Fruit fly (Drosophila melanogaster): ENCODE results near the gene NijA.

NijA gene

DNA sequence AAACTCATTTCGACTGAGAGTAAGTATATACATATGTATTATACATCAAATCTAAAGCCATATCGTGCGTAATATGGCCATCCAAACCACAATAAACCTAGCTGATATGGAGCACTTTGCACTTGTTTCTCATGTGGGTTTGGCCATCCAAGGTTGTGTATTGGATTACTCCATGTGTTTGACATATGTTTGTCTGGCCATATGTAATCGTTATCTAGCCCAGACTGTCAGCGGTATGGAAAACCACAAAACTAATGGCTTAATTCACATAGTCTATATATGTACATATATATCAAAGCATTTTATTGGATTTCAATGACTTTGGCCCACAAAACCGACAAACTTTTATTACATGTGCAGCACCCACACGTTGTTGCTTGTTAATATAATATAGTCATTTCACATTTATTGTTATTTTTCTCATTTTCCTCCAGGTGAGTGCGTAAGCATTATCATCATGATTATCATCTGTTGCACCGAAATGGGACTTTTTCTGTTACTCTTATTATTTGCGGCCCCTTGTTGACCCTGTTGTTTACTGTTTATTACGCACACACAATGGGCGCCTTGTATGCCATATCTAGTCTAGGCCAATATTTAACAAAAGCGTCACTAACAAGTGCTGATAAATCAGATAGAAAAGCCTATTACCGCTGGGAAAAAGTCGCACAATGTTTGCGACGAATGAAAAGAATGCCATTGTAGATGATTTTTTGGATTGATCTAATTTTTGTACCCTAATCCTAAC, 40.1 kb downstream of the NijA start (continued):
- TF ChIP-seq CG17361 (GFP tag; IDR thresholded peaks at IDR 0.05): peak; percentile 37; the same call in 1 of the 3 replicates
- no peak for TF ChIP-seq Dip2 (GFP tag; IDR thresholded peaks at IDR 0.05)
- TF ChIP-seq CG30020 (tag; optimal IDR thresholded peaks at IDR 0.05): no peak
- no peak for TF ChIP-seq z (GFP tag; IDR thresholded peaks at IDR 0.05)
- peak; percentile 67 for TF ChIP-seq onecut (GFP tag; IDR thresholded peaks at IDR 0.05)
- TF ChIP-seq sqz (GFP tag; optimal IDR thresholded peaks at IDR 0.05): peak; percentile 36
- TF ChIP-seq CG5180 (GFP tag; optimal IDR thresholded peaks at IDR 0.05): peak; percentile 58
- TF ChIP-seq CG12071 (GFP tag; optimal IDR thresholded peaks at IDR 0.05): peak; percentile 88
- TF ChIP-seq CG2120 (GFP tag; optimal IDR thresholded peaks at IDR 0.05): peak; percentile 58
- no peak for TF ChIP-seq Adf1 (GFP tag; IDR thresholded peaks at IDR 0.05)
- TF ChIP-seq PHDP (tag; optimal IDR thresholded peaks at IDR 0.05): peak; percentile 75
- no peak for TF ChIP-seq CG4404 (GFP tag; IDR thresholded peaks at IDR 0.05)
- TF ChIP-seq Lpt (GFP tag; optimal IDR thresholded peaks at IDR 0.05): no peak
- TF ChIP-seq vfl (GFP tag; optimal IDR thresholded peaks at IDR 0.05): peak; percentile 37
- peak; percentile 77 for TF ChIP-seq Atf6 (GFP tag; IDR thresholded peaks at IDR 0.05)
- no peak for TF ChIP-seq Gug (GFP tag; IDR thresholded peaks at IDR 0.05)
- TF ChIP-seq sens (GFP tag): peak; percentile 95
- TF ChIP-seq Ada2b (GFP tag; IDR thresholded peaks at IDR 0.05): peak; percentile 28; the same call in 1 of the 2 replicates
- peak; percentile 21 for TF ChIP-seq YL-1 (GFP tag; optimal IDR thresholded peaks at IDR 0.05)
- peak; percentile 16 for TF ChIP-seq Myb (GFP tag; optimal IDR thresholded peaks at IDR 0.05)
- peak; percentile 13 for TF ChIP-seq CG13775 (GFP tag; optimal IDR thresholded peaks at IDR 0.05)
- no peak for TF ChIP-seq row (GFP tag; IDR thresholded peaks at IDR 0.05)
- peak; percentile 72 for TF ChIP-seq da (GFP tag; optimal IDR thresholded peaks at IDR 0.05)
- peak; percentile 21 for TF ChIP-seq chn (GFP tag; optimal IDR thresholded peaks at IDR 0.05)
- no peak for TF ChIP-seq tll (GFP tag; optimal IDR thresholded peaks at IDR 0.05)
- peak; percentile 36 for TF ChIP-seq sug (tag; optimal IDR thresholded peaks at IDR 0.05)
- peak; percentile 37; the same call in 1 of the 3 replicates for TF ChIP-seq B-H1 (GFP tag; IDR thresholded peaks at IDR 0.05)
- no peak for TF ChIP-seq CkIIα-i1 (GFP tag; IDR thresholded peaks at IDR 0.05)
- TF ChIP-seq CG10366 (GFP tag; IDR thresholded peaks at IDR 0.05): 0 out of 2 replicates have a peak, but pooled peaks have one; percentile 15
- TF ChIP-seq CG6765 (GFP tag; optimal IDR thresholded peaks at IDR 0.05): peak; percentile 77
- peak; percentile 23 for TF ChIP-seq CG5245 (GFP tag; optimal IDR thresholded peaks at IDR 0.05)
- TF ChIP-seq inv (GFP tag; IDR thresholded peaks at IDR 0.05; ENCODE audit: partially characterized antibody): no peak
- TF ChIP-seq dati (GFP tag; IDR thresholded peaks at IDR 0.05): no peak
- peak; percentile 30 for TF ChIP-seq Kr (GFP tag; optimal IDR thresholded peaks at IDR 0.05)
- TF ChIP-seq tna (GFP tag; IDR thresholded peaks at IDR 0.05; ENCODE audit: partially characterized antibody): no peak
- peak; percentile 71 for TF ChIP-seq Sox100B (GFP tag; optimal IDR thresholded peaks at IDR 0.05)
- TF ChIP-seq CG12155 (GFP tag; optimal IDR thresholded peaks at IDR 0.05): peak; percentile 32
- no peak for TF ChIP-seq CG9215 (GFP tag; IDR thresholded peaks at IDR 0.05)
- no peak for TF ChIP-seq mld (GFP tag; IDR thresholded peaks at IDR 0.05; ENCODE audit: partially characterized antibody)
- TF ChIP-seq fu2 (GFP tag; optimal IDR thresholded peaks at IDR 0.05): no peak
- peak; percentile 44 for TF ChIP-seq CG17385 (GFP tag; optimal IDR thresholded peaks at IDR 0.05)
- TF ChIP-seq CG15696 (tag; optimal IDR thresholded peaks at IDR 0.05): peak; percentile 45
- TF ChIP-seq lab (GFP tag; optimal IDR thresholded peaks at IDR 0.05): peak; percentile 91
- TF ChIP-seq fru (optimal IDR thresholded peaks at IDR 0.05): no peak
- no peak for TF ChIP-seq zen (tag; optimal IDR thresholded peaks at IDR 0.05)
- TF ChIP-seq CG1602 (GFP tag; optimal IDR thresholded peaks at IDR 0.05): peak; percentile 33
- peak; percentile 67 for TF ChIP-seq Side (GFP tag; optimal IDR thresholded peaks at IDR 0.05)
- peak; percentile 24 for TF ChIP-seq Spps (tag; optimal IDR thresholded peaks at IDR 0.05)
- peak; percentile 34 for TF ChIP-seq D19A (tag; optimal IDR thresholded peaks at IDR 0.05)
- peak; percentile 85 for TF ChIP-seq fd64A (GFP tag; optimal IDR thresholded peaks at IDR 0.05)
